Fruit fly (Drosophila melanogaster) whole organism, wandering third instar larva: ENCODE measurements around the gene escl.

Source experiments
- Abd-B ChIP-seq: fragments of >200 bp; optimal IDR thresholded peaks from 2 replicates; lab custom pipeline; 2017; ENCODE audit warnings: missing biosample characterization, missing genetic modification characterization
- Dif ChIP-seq: fragments of 200-275, 200-300 bp; sonication (Bioruptor generic); optimal IDR thresholded peaks from 2 replicates; lab custom pipeline; 2018; ENCODE audit warnings: missing biosample characterization, missing genetic modification characterization; ENCODE audit not compliant: partially characterized antibody
- Myc ChIP-seq: fragments of >200 bp; optimal IDR thresholded peaks from 2 replicates; lab custom pipeline; 2017
- Rel ChIP-seq, 2 experiments: fragments of 200-800 bp; sonication (Bioruptor generic) in 1 of 2; optimal IDR thresholded peaks; 2 replicates in 1 of 2; 3 replicates in 1 of 2; lab custom pipeline; 2016 to 2019; ENCODE audit warnings: mild to moderate bottlenecking in 2 of 2, missing biosample characterization in 2 of 2, missing genetic modification characterization in 2 of 2, moderate library complexity in 1 of 2
- dsf ChIP-seq: sonication (Bioruptor generic); optimal IDR thresholded peaks from 2 replicates; lab custom pipeline; 2016; ENCODE audit warnings: missing biosample characterization, missing genetic modification characterization, borderline replicate concordance
- h ChIP-seq: fragments of 200-800 bp; sonication (Bioruptor generic); optimal IDR thresholded peaks from 3 replicates; lab custom pipeline; 2016; ENCODE audit warnings: missing biosample characterization, mild to moderate bottlenecking, missing genetic modification characterization
- jim ChIP-seq: fragments of 175-275, 200-325 bp; sonication (Bioruptor generic); optimal IDR thresholded peaks from 2 replicates; lab custom pipeline; 2016; ENCODE audit warnings: missing biosample characterization, mild to moderate bottlenecking, missing genetic modification characterization
- pan ChIP-seq: fragments of >200 bp; optimal IDR thresholded peaks from 2 replicates; lab custom pipeline; 2017
- psq ChIP-seq: fragments of 200-800 bp; sonication (Bioruptor generic); optimal IDR thresholded peaks from 3 replicates; lab custom pipeline; 2017; ENCODE audit warnings: missing biosample characterization, mild to moderate bottlenecking, missing genetic modification characterization, moderate library complexity
- sv ChIP-seq: fragments of 200-800 bp; sonication (Bioruptor generic); optimal IDR thresholded peaks from 3 replicates; lab custom pipeline; 2016; ENCODE audit warnings: missing biosample characterization, missing genetic modification characterization
- usp ChIP-seq: fragments of >200 bp; optimal IDR thresholded peaks from 2 replicates; lab custom pipeline; 2017; ENCODE audit warnings: missing biosample characterization, missing genetic modification characterization
- woc ChIP-seq: sonication (Bioruptor generic); optimal IDR thresholded peaks from 2 replicates; lab custom pipeline; 2016; ENCODE audit warnings: missing biosample characterization, mild to moderate bottlenecking, missing genetic modification characterization

DNA sequence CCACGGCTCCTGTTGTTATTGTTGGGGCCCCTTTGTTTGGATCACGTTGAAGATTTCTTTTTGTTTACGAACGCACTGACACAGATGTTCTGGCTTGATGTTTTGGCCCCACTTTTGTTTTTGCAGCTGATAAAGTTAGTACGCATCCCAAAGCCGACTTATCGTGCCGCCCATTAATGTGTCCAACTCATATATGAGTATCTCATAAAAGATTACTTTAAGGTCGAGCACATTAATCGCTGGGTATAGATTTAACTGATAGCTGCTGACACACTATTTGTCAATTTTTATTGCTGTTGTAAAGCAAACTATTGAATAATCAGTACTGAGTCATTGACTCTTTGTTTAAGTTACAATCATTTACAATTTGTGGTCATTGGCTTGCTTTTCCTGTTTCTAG is 47.9 kb upstream of the escl start:
- TF ChIP-seq pan (lab: Kevin White, UChicago) (no peak), usp (no peak), jim (GFP tag; lab: Kevin White, UChicago) (no peak), dsf (GFP tag; lab: Kevin White, UChicago) (no peak), h (no peak), psq (GFP tag; lab: Kevin White, UChicago) (no peak), Dif (no peak), Rel (GFP tag; optimal IDR thresholded peaks at IDR 0.05; lab: Kevin White, UChicago) (no peak), Rel (tag; optimal IDR thresholded peaks at IDR 0.05; lab: Kevin White, UChicago) (no peak), Myc (lab: Kevin White, UChicago) (no peak), woc (GFP tag; lab: Kevin White, UChicago) (no peak), Abd-B (no peak), sv (GFP tag; lab: Kevin White, UChicago) (no peak)
